Worm (Caenorhabditis elegans): ENCODE measurements around the gene C34D10.5.

- TF ChIP-seq nhr-90 (tag; optimal IDR thresholded peaks at IDR 0.05) (no peak), hlh-26 (GFP tag; conservative IDR thresholded peaks at IDR 0.05) (no peak), ceh-27 (GFP tag; optimal IDR thresholded peaks at IDR 0.05) (no peak), nfya-2 (GFP tag; IDR thresholded peaks at IDR 0.05) (no peak), ama-1 (optimal IDR thresholded peaks at IDR 0.05) (no peak), ama-1 (GFP tag; optimal IDR thresholded peaks at IDR 0.05) (no peak), F49E8.2 (tag; optimal IDR thresholded peaks at IDR 0.05; ENCODE audit: insufficient read depth) (no peak), K11D2.4 (GFP tag; IDR thresholded peaks at IDR 0.05) (no peak), attf-3 (GFP tag; conservative IDR thresholded peaks at IDR 0.05) (no peak), ztf-25 (GFP tag; IDR thresholded peaks at IDR 0.05) (no peak), F10E7.11 (tag; optimal IDR thresholded peaks at IDR 0.05) (no peak), nfya-1 (tag; optimal IDR thresholded peaks at IDR 0.05; ENCODE audit: borderline replicate concordance, insufficient read depth) (no peak)
These were observed 12.2 kb downstream of the C34D10.5 start for ce11 chrX:8030032-8030431.
